Worm (Caenorhabditis elegans) whole organism, L1 larva: ENCODE measurements around the gene F11A10.5.

Experiments
- C16A3.4 ChIP-seq: fragments of 150-350 bp; optimal IDR thresholded peaks from 2 replicates; lab custom pipeline; 2014; ENCODE audit warnings: missing biosample characterization, missing genetic modification characterization
- ama-1 ChIP-seq: fragments of 150-350 bp; optimal IDR thresholded peaks from 2 replicates; lab custom pipeline; 2014
- blmp-1 ChIP-seq: fragments of 150-350 bp; optimal IDR thresholded peaks from 2 replicates; lab custom pipeline; 2014; ENCODE audit warnings: missing biosample characterization, missing genetic modification characterization
- ceh-88 ChIP-seq: fragments of 200-800 bp; sonication (Bioruptor generic); IDR thresholded peaks from 2 replicates; pipeline ENCODE4 v1.3.6; 2022; ENCODE audit warnings: missing genetic modification characterization, missing compliant biosample characterization
- elt-2 ChIP-seq: sonication (generic microtip); optimal IDR thresholded peaks from 2 replicates; lab custom pipeline; 2016; ENCODE audit warnings: missing genetic modification characterization, mild to moderate bottlenecking, inconsistent platforms, missing compliant biosample characterization, missing genetic modification reagents
- irx-1 ChIP-seq: sonication (generic microtip); optimal IDR thresholded peaks from 2 replicates; lab custom pipeline; 2016; ENCODE audit warnings: missing genetic modification characterization, missing compliant biosample characterization
- lin-15B ChIP-seq: fragments of 150-350 bp; sonication (generic microtip); optimal IDR thresholded peaks from 3 replicates; lab custom pipeline; 2014; ENCODE audit warnings: missing biosample characterization, missing genetic modification characterization
- mab-9 ChIP-seq: fragments of 200-800 bp; sonication (Bioruptor generic); IDR thresholded peaks from 2 replicates; pipeline ENCODE4 v1.3.6; 2022; ENCODE audit warnings: missing genetic modification reagents, missing genetic modification characterization, missing compliant biosample characterization
- nhr-28 ChIP-seq: fragments of 150-350 bp; optimal IDR thresholded peaks from 2 replicates; lab custom pipeline; 2014; ENCODE audit warnings: missing biosample characterization, missing genetic modification characterization
- nhr-84 ChIP-seq: sonication (generic microtip); optimal IDR thresholded peaks from 2 replicates; lab custom pipeline; 2017; ENCODE audit warnings: missing biosample characterization, missing genetic modification characterization
- unc-130 ChIP-seq: fragments of 150-350 bp; optimal IDR thresholded peaks from 2 replicates; lab custom pipeline; 2017; ENCODE audit warnings: missing biosample characterization, missing genetic modification characterization, inconsistent platforms

Gene F11A10.5

ce11 chrIV:12143231-12143630 lies 49.3 kb downstream of the F11A10.5 start, which contains the start of gene B0001.5:
TSS of gene B0001.5 (minus strand) at chrIV:12143331.
- TF ChIP-seq nhr-84 (tag; lab: Kevin White, UChicago) (no peak), lin-15B (tag; lab: Kevin White, UChicago) (no peak), mab-9 (no peak), nhr-28 (tag; lab: Kevin White, UChicago) (no peak), unc-130 (tag; lab: Kevin White, UChicago) (no peak), C16A3.4 (tag; lab: Kevin White, UChicago) (no peak), irx-1 (tag; lab: Kevin White, UChicago) (no peak), elt-2 (tag; lab: Kevin White, UChicago) (no peak), ama-1 (no peak)

ce11 chrIV:12145681-12146080 lies 51.8 kb downstream of the F11A10.5 start, which contains the start of gene B0001.3:
TSS of gene B0001.3 (minus strand) at chrIV:12145735.
- TF ChIP-seq blmp-1 (tag; lab: Kevin White, UChicago): peak; percentile 72
- TF ChIP-seq ceh-88: no peak
